Fruit fly (Drosophila melanogaster) whole organism, embryonic: ENCODE data around the gene meso18E.

Source experiments
- Ada2b ChIP-seq: fragments of 200-800 bp; sonication (Bioruptor generic); IDR thresholded peaks from 2 replicates; pipeline ENCODE4 v1.3.6; 2022; ENCODE audit warnings: missing biosample characterization, missing genetic modification characterization
- Atf3 ChIP-seq: fragments of 200-800 bp; sonication (Bioruptor generic); optimal IDR thresholded peaks from 3 replicates; lab custom pipeline; 2016; ENCODE audit warnings: missing biosample characterization, missing genetic modification characterization
- Awh ChIP-seq: fragments of 200-800 bp; sonication (Bioruptor generic); IDR thresholded peaks from 2 replicates; pipeline ENCODE4, ENCODE4 v1.3.6; 2022; ENCODE audit warnings: missing biosample characterization, missing genetic modification characterization
- CG10267 ChIP-seq: fragments of 200-800 bp; sonication (Bioruptor generic); optimal IDR thresholded peaks from 2 replicates; lab custom pipeline; 2018; ENCODE audit warnings: missing biosample characterization, mild to moderate bottlenecking, missing genetic modification characterization, moderate library complexity
- CG10543 ChIP-seq: fragments of 200-800 bp; sonication (Bioruptor generic); optimal IDR thresholded peaks from 3 replicates; lab custom pipeline; 2017; ENCODE audit warnings: missing biosample characterization, mild to moderate bottlenecking, missing genetic modification characterization, moderate library complexity
- CG11504 ChIP-seq: fragments of 200-800 bp; sonication (Bioruptor generic); optimal IDR thresholded peaks from 3 replicates; lab custom pipeline; 2019; ENCODE audit warnings: missing biosample characterization, mild to moderate bottlenecking, missing genetic modification characterization, moderate library complexity
- CG12744 ChIP-seq: fragments of 200-800 bp; sonication (Bioruptor generic); optimal IDR thresholded peaks from 2 replicates; lab custom pipeline; 2016; ENCODE audit warnings: missing biosample characterization, missing genetic modification characterization
- CG14050 ChIP-seq: fragments of 200-800 bp; sonication (Bioruptor generic); IDR thresholded peaks from 3 replicates; pipeline ENCODE4 v1.3.6; 2022; ENCODE audit warnings: missing biosample characterization, missing genetic modification characterization
- CG18262 ChIP-seq: fragments of 200-800 bp; optimal IDR thresholded peaks from 3 replicates; lab custom pipeline; 2019; ENCODE audit warnings: missing biosample characterization, mild to moderate bottlenecking, missing genetic modification characterization, moderate library complexity
- CG2875 ChIP-seq: fragments of 200-800 bp; sonication (Bioruptor generic); optimal IDR thresholded peaks from 2 replicates; lab custom pipeline; 2017; ENCODE audit warnings: missing biosample characterization, mild to moderate bottlenecking, missing genetic modification characterization, missing genetic modification reagents
- CG30403 ChIP-seq: fragments of 200-800 bp; sonication (Bioruptor generic); optimal IDR thresholded peaks from 3 replicates; lab custom pipeline; 2016; ENCODE audit warnings: missing biosample characterization, missing genetic modification characterization
- CG3065 ChIP-seq: fragments of 200-800 bp; sonication (Bioruptor generic); optimal IDR thresholded peaks from 2 replicates; lab custom pipeline; 2016; ENCODE audit warnings: missing biosample characterization, missing genetic modification characterization
- CG31365 ChIP-seq: fragments of 200-800 bp; sonication (Bioruptor generic); optimal IDR thresholded peaks from 2 replicates; lab custom pipeline; 2018; ENCODE audit warnings: missing biosample characterization, mild to moderate bottlenecking, missing genetic modification characterization
- CG32532 ChIP-seq: fragments of 200-800 bp; sonication (Bioruptor generic); IDR thresholded peaks from 2 replicates; pipeline ENCODE4 v1.3.6; 2022; ENCODE audit warnings: missing biosample characterization, missing genetic modification characterization
- CG42726 ChIP-seq: fragments of 200-800 bp; sonication (Bioruptor generic); IDR thresholded peaks from 2 replicates; pipeline ENCODE4 v1.3.6; 2022; ENCODE audit warnings: missing biosample characterization, missing genetic modification characterization; ENCODE audit not compliant: partially characterized antibody
- CG8290 ChIP-seq, 3 experiments: fragments of 200-800 bp; sonication (Bioruptor generic); optimal IDR thresholded peaks; 2 replicates each; lab custom pipeline; 2016 to 2019; ENCODE audit warnings: missing biosample characterization in 3 of 3, missing genetic modification characterization in 3 of 3, mild to moderate bottlenecking in 2 of 3, moderate library complexity in 1 of 3
- Dfd ChIP-seq, 2 experiments: fragments of >200 bp; optimal IDR thresholded peaks; 2 replicates each; lab custom pipeline; 2017; ENCODE audit warnings: missing biosample characterization in 2 of 2, missing genetic modification characterization in 2 of 2
- Dp ChIP-seq: fragments of 200-800 bp; sonication (Bioruptor generic); optimal IDR thresholded peaks from 2 replicates; lab custom pipeline; 2018; ENCODE audit warnings: missing biosample characterization, mild to moderate bottlenecking, missing genetic modification characterization, moderate library complexity
- Drgx ChIP-seq: fragments of 200-800 bp; sonication (Bioruptor generic); IDR thresholded peaks from 2 replicates; pipeline ENCODE4 v1.3.6; 2022; ENCODE audit warnings: missing biosample characterization, missing genetic modification characterization
- Elba2 ChIP-seq: fragments of 200-800 bp; sonication (Bioruptor generic); optimal IDR thresholded peaks from 3 replicates; lab custom pipeline; 2016; ENCODE audit warnings: missing biosample characterization, missing genetic modification characterization
- H15 ChIP-seq: fragments of 200-800 bp; sonication (Bioruptor generic); IDR thresholded peaks from 3 replicates; pipeline ENCODE4 v1.3.6; 2022; ENCODE audit warnings: missing biosample characterization, missing genetic modification characterization
- HLH4C ChIP-seq: fragments of 200-800 bp; sonication (Bioruptor generic); IDR thresholded peaks from 3 replicates; pipeline ENCODE4 v1.3.6; 2022; ENCODE audit warnings: missing biosample characterization, missing genetic modification characterization; ENCODE audit not compliant: partially characterized antibody
- Hr39 ChIP-seq: fragments of >200 bp; optimal IDR thresholded peaks from 2 replicates; lab custom pipeline; 2017
- Kr ChIP-seq: fragments of 200-800 bp; sonication (Bioruptor generic); optimal IDR thresholded peaks from 2 replicates; lab custom pipeline; 2017; ENCODE audit warnings: missing biosample characterization, mild to moderate bottlenecking, missing genetic modification characterization
- Pdp1 ChIP-seq, 2 experiments: fragments of 200-800 bp; sonication (Bioruptor generic); optimal IDR thresholded peaks; 3 replicates each; lab custom pipeline; 2016; ENCODE audit warnings: missing biosample characterization in 2 of 2, missing genetic modification characterization in 2 of 2, mild to moderate bottlenecking in 1 of 2, moderate library complexity in 1 of 2
- Taf1 ChIP-seq: fragments of 200-800 bp; sonication (Bioruptor generic); IDR thresholded peaks from 2 replicates; pipeline ENCODE4 v1.3.6; 2022; ENCODE audit warnings: missing biosample characterization, missing genetic modification characterization
- amos ChIP-seq: fragments of 200-800 bp; sonication (Bioruptor generic); IDR thresholded peaks from 2 replicates; pipeline ENCODE4 v1.3.6; 2022; ENCODE audit warnings: missing biosample characterization, missing genetic modification characterization; ENCODE audit not compliant: partially characterized antibody
- ap ChIP-seq: fragments of 200-800 bp; sonication (Bioruptor generic); IDR thresholded peaks from 2 replicates; pipeline ENCODE4 v1.3.6; 2022; ENCODE audit warnings: missing biosample characterization, missing genetic modification characterization
- bab2 ChIP-seq: fragments of 200-800 bp; sonication (Bioruptor generic); optimal IDR thresholded peaks from 2 replicates; lab custom pipeline; 2016; ENCODE audit warnings: missing biosample characterization, missing genetic modification characterization
- cas ChIP-seq: fragments of 200-800 bp; sonication (Bioruptor generic); IDR thresholded peaks from 2 replicates; pipeline ENCODE4 v1.3.6; 2022; ENCODE audit warnings: missing biosample characterization, missing genetic modification characterization
- ci ChIP-seq: fragments of 200-800 bp; sonication (Bioruptor generic); IDR thresholded peaks from 3 replicates; pipeline ENCODE4 v1.3.6; 2022; ENCODE audit warnings: missing biosample characterization, missing genetic modification characterization
- dmrt11E ChIP-seq: fragments of 200-800 bp; sonication (Bioruptor generic); optimal IDR thresholded peaks from 3 replicates; lab custom pipeline; 2018; ENCODE audit warnings: missing biosample characterization, mild to moderate bottlenecking, missing genetic modification characterization, moderate library complexity
- fru ChIP-seq: fragments of >200 bp; optimal IDR thresholded peaks from 2 replicates; lab custom pipeline; 2017
- gcm ChIP-seq: fragments of 200-800 bp; sonication (Bioruptor generic); optimal IDR thresholded peaks from 2 replicates; lab custom pipeline; 2019; ENCODE audit warnings: missing biosample characterization, mild to moderate bottlenecking, missing genetic modification characterization, moderate library complexity
- hkb ChIP-seq, 2 experiments: fragments of 200-800 bp in 1 of 2; fragments of >200 bp in 1 of 2; sonication (Bioruptor generic) in 1 of 2; IDR thresholded peaks in 1 of 2; optimal IDR thresholded peaks in 1 of 2; 2 replicates each; pipeline versions ENCODE4 v1.3.6 to Lab custom; 2017 to 2022; ENCODE audit warnings: missing biosample characterization in 1 of 2, missing genetic modification characterization in 1 of 2
- ind ChIP-seq: fragments of 200-800 bp; sonication (Bioruptor generic); optimal IDR thresholded peaks from 3 replicates; lab custom pipeline; 2016; ENCODE audit warnings: missing biosample characterization, missing genetic modification characterization
- pros ChIP-seq: fragments of 200-800 bp; sonication (Bioruptor generic); optimal IDR thresholded peaks from 3 replicates; lab custom pipeline; 2019; ENCODE audit warnings: missing biosample characterization, mild to moderate bottlenecking, missing genetic modification characterization, moderate library complexity
- psq ChIP-seq: fragments of 200-800 bp; sonication (Bioruptor generic); optimal IDR thresholded peaks from 2 replicates; lab custom pipeline; 2017; ENCODE audit warnings: missing biosample characterization, missing genetic modification characterization
- pzg ChIP-seq: fragments of 200-800 bp; sonication (Bioruptor generic); optimal IDR thresholded peaks from 3 replicates; lab custom pipeline; 2018; ENCODE audit warnings: missing biosample characterization, mild to moderate bottlenecking, missing genetic modification characterization, moderate library complexity
- row ChIP-seq: fragments of 200-800 bp; sonication (Bioruptor generic); IDR thresholded peaks from 3 replicates; pipeline ENCODE4 v1.3.6; 2022; ENCODE audit warnings: missing biosample characterization, missing genetic modification characterization
- scrt ChIP-seq: fragments of 200-800 bp; sonication (Bioruptor generic); optimal IDR thresholded peaks from 2 replicates; lab custom pipeline; 2018; ENCODE audit warnings: missing biosample characterization, mild to moderate bottlenecking, missing genetic modification characterization, moderate library complexity
- sisA ChIP-seq: fragments of 200-800 bp; sonication (Bioruptor generic); IDR thresholded peaks from 2 replicates; pipeline ENCODE4 v1.3.6; 2022; ENCODE audit warnings: missing biosample characterization, missing genetic modification characterization
- slou ChIP-seq: fragments of 200-800 bp; sonication (Bioruptor generic); optimal IDR thresholded peaks from 3 replicates; lab custom pipeline; 2016; ENCODE audit warnings: missing biosample characterization, missing genetic modification characterization
- sob ChIP-seq: fragments of 200-800 bp; sonication (Bioruptor generic); IDR thresholded peaks from 2 replicates; pipeline ENCODE4 v1.3.6; 2022; ENCODE audit warnings: missing biosample characterization, missing genetic modification characterization
- stc ChIP-seq: fragments of 200-800 bp; sonication (Bioruptor generic); IDR thresholded peaks from 2 replicates; pipeline ENCODE4 v1.3.6; 2022; ENCODE audit warnings: missing biosample characterization, missing genetic modification characterization
- stwl ChIP-seq: fragments of 200-800 bp; sonication (Bioruptor generic); optimal IDR thresholded peaks from 3 replicates; lab custom pipeline; 2018; ENCODE audit warnings: missing biosample characterization, mild to moderate bottlenecking, missing genetic modification characterization, moderate library complexity
- tx ChIP-seq: fragments of 200-800 bp; sonication (Bioruptor generic); optimal IDR thresholded peaks from 2 replicates; lab custom pipeline; 2016; ENCODE audit warnings: missing biosample characterization, missing genetic modification characterization
- wek ChIP-seq: fragments of 200-800 bp; sonication (Bioruptor generic); optimal IDR thresholded peaks from 3 replicates; lab custom pipeline; 2018; ENCODE audit warnings: missing biosample characterization, mild to moderate bottlenecking, missing genetic modification characterization, moderate library complexity
- zen2 ChIP-seq: fragments of 200-800 bp; sonication (Bioruptor generic); IDR thresholded peaks from 3 replicates; pipeline ENCODE4 v1.3.6; 2022; ENCODE audit warnings: missing biosample characterization, missing genetic modification characterization; ENCODE audit not compliant: partially characterized antibody

The meso18E gene

dm6 chrX:19694792-19695558 lies 17.9 kb downstream of the meso18E start, which contains the start of gene CG14229 (continued):
- TF ChIP-seq CG8290 (GFP tag; optimal IDR thresholded peaks at IDR 0.05; lab: Kevin White, UChicago) = no peak
- TF ChIP-seq CG8290 (tag; optimal IDR thresholded peaks at IDR 0.05; lab: Kevin White, UChicago) = no peak
- TF ChIP-seq Taf1 (GFP tag; lab: Robert Waterston, UW) = no peak
- TF ChIP-seq Atf3 (GFP tag; lab: Kevin White, UChicago) = no peak
- TF ChIP-seq scrt = no peak
- peak; percentile 44 for TF ChIP-seq sisA (GFP tag; lab: Robert Waterston, UW)
- peak; percentile 39; the same call in 1 of the 2 replicates for TF ChIP-seq CG32532 (GFP tag; lab: Robert Waterston, UW)
- TF ChIP-seq pros = no peak
- TF ChIP-seq row (GFP tag; lab: Robert Waterston, UW) = peak; percentile 57
- TF ChIP-seq Elba2 (GFP tag; lab: Kevin White, UChicago) = peak; percentile 98
- no peak for TF ChIP-seq HLH4C (GFP tag; lab: Robert Waterston, UW)
- TF ChIP-seq Dfd (GFP tag; optimal IDR thresholded peaks at IDR 0.05; lab: Kevin White, UChicago) = no peak
- TF ChIP-seq amos (GFP tag; lab: Robert Waterston, UW) = 0 out of 2 replicates have a peak, but pooled peaks have one; percentile 16
- no peak for TF ChIP-seq ci
- peak; percentile 44 for TF ChIP-seq pzg
- TF ChIP-seq CG11504 = peak; percentile 23
- no peak for TF ChIP-seq sob (GFP tag; lab: Robert Waterston, UW)
- no peak for TF ChIP-seq CG12744 (GFP tag; lab: Kevin White, UChicago)
- TF ChIP-seq bab2 = no peak
- TF ChIP-seq Pdp1 (GFP tag; optimal IDR thresholded peaks at IDR 0.05; lab: Kevin White, UChicago) = no peak
- TF ChIP-seq CG10267 = no peak
- no peak for TF ChIP-seq slou
- peak; percentile 22 for TF ChIP-seq stwl (tag; lab: Kevin White, UChicago)
- TF ChIP-seq gcm (GFP tag; lab: Kevin White, UChicago) = no peak
- no peak for TF ChIP-seq psq (GFP tag; lab: Kevin White, UChicago)
- TF ChIP-seq Awh (GFP tag; lab: Robert Waterston, UW) = 0 out of 2 replicates have a peak, but pooled peaks have one; percentile 24
- no peak for TF ChIP-seq wek
- TF ChIP-seq CG3065 (GFP tag; lab: Kevin White, UChicago) = no peak
- TF ChIP-seq dmrt11E (tag; lab: Kevin White, UChicago) = no peak
- TF ChIP-seq Ada2b (GFP tag; lab: Robert Waterston, UW) = peak; percentile 42; the same call in 1 of the 2 replicates
- TF ChIP-seq CG2875 = no peak
- TF ChIP-seq cas (GFP tag; lab: Robert Waterston, UW) = no peak
- no peak for TF ChIP-seq zen2 (GFP tag; lab: Robert Waterston, UW)
- TF ChIP-seq CG10543 (GFP tag; lab: Kevin White, UChicago) = no peak
- no peak for TF ChIP-seq Kr (GFP tag; lab: Kevin White, UChicago)
- TF ChIP-seq CG42726 (GFP tag; lab: Robert Waterston, UW) = no peak
- TF ChIP-seq fru = no peak
- no peak for TF ChIP-seq Hr39 (lab: Kevin White, UChicago)
- TF ChIP-seq ind (GFP tag; lab: Kevin White, UChicago) = peak; percentile 26
- no peak for TF ChIP-seq H15 (GFP tag; lab: Robert Waterston, UW)
- no peak for TF ChIP-seq ap (GFP tag; lab: Robert Waterston, UW)
- no peak for TF ChIP-seq hkb (optimal IDR thresholded peaks at IDR 0.05; lab: Kevin White, UChicago)
- TF ChIP-seq hkb (GFP tag; IDR thresholded peaks at IDR 0.05; lab: Robert Waterston, UW) = 0 out of 2 replicates have a peak, but pooled peaks have one; percentile 26
- 0 out of 2 replicates have a peak, but pooled peaks have one; percentile 40 for TF ChIP-seq stc (GFP tag; lab: Robert Waterston, UW)
- TF ChIP-seq Drgx (GFP tag; lab: Robert Waterston, UW) = peak; percentile 29; the same call in 1 of the 2 replicates
- TF ChIP-seq tx = no peak
- TF ChIP-seq Dp = peak; percentile 5
- TF ChIP-seq CG18262 (tag; lab: Kevin White, UChicago) = peak; percentile 8
- TF ChIP-seq CG30403 (GFP tag; lab: Kevin White, UChicago) = peak; percentile 23
- TF ChIP-seq CG31365 (tag; lab: Kevin White, UChicago) = no peak
- TF ChIP-seq CG14050 (GFP tag; lab: Robert Waterston, UW) = peak; percentile 13; the same call in 1 of the 3 replicates
